Fruit fly (Drosophila melanogaster): ENCODE measurements around the gene CG43673.

The CG43673 gene

DNA sequence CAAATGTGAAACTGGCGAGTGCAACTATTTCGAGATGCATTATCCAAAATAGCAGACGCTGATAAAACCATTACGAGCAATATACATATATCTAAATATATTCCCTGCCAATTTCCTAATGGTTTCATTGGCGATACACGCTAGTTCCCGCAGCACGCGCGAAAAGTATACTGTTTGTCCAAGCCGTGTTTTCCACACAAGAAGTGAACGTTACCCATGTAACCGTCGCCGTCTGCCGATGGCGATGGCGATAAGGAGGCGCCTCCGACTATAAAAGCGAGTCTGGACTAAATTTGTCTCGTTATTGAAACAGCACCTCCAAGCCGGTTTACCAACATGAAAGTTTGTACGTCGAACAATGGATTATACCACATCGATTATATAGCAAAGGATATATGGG lies at the start of gene CG43673:
TSS of gene CG43673 (plus strand) at position 301 of the 400 bp plus-strand sequence.
- TF ChIP-seq Crg-1 (GFP tag; optimal IDR thresholded peaks at IDR 0.05), result no peak
- TF ChIP-seq CG14711 (tag; optimal IDR thresholded peaks at IDR 0.05), result no peak
- TF ChIP-seq CG11617 (GFP tag; optimal IDR thresholded peaks at IDR 0.05), result no peak
- TF ChIP-seq Clk (GFP tag; optimal IDR thresholded peaks at IDR 0.05), result no peak
- TF ChIP-seq CG7045 (GFP tag; optimal IDR thresholded peaks at IDR 0.05), result no peak
- no peak for TF ChIP-seq pad (GFP tag; optimal IDR thresholded peaks at IDR 0.05)
- TF ChIP-seq CG12768 (GFP tag; optimal IDR thresholded peaks at IDR 0.05), result no peak
- TF ChIP-seq CG7101 (tag; optimal IDR thresholded peaks at IDR 0.05), result no peak
- TF ChIP-seq Mnt (GFP tag; optimal IDR thresholded peaks at IDR 0.05), result no peak
- TF ChIP-seq tj (GFP tag; optimal IDR thresholded peaks at IDR 0.05), result no peak
- no peak for TF ChIP-seq toe (GFP tag; optimal IDR thresholded peaks at IDR 0.05)
- TF ChIP-seq Hr96 (GFP tag; optimal IDR thresholded peaks at IDR 0.05), result no peak
- TF ChIP-seq CG33017 (tag; optimal IDR thresholded peaks at IDR 0.05), result no peak
- TF ChIP-seq cnc (optimal IDR thresholded peaks at IDR 0.05), result no peak
- TF ChIP-seq CG1620 (GFP tag; optimal IDR thresholded peaks at IDR 0.05), result no peak
- no peak for TF ChIP-seq CG5204 (GFP tag; optimal IDR thresholded peaks at IDR 0.05)
- TF ChIP-seq ovo (GFP tag; optimal IDR thresholded peaks at IDR 0.05), result no peak

dm6 chrX:15731968-15732367 lies 47.0 kb upstream of the CG43673 start, which contains the start of gene CG8191:
TSS of gene CG8191 (plus strand) at chrX:15732178.
- peak; percentile 57 for TF ChIP-seq bab1 (GFP tag; optimal IDR thresholded peaks at IDR 0.05)
- no peak for TF ChIP-seq Crg-1 (GFP tag; optimal IDR thresholded peaks at IDR 0.05)
- no peak for TF ChIP-seq Hr96 (GFP tag; optimal IDR thresholded peaks at IDR 0.05)
- no peak for TF ChIP-seq CG14711 (tag; optimal IDR thresholded peaks at IDR 0.05)
- TF ChIP-seq cnc (optimal IDR thresholded peaks at IDR 0.05), result no peak
- no peak for TF ChIP-seq pad (GFP tag; optimal IDR thresholded peaks at IDR 0.05)

dm6 chrX:15733192-15733892 lies 45.6 kb upstream of the CG43673 start:
- TF ChIP-seq Hr96 (GFP tag; optimal IDR thresholded peaks at IDR 0.05) (no peak), CG7101 (tag; optimal IDR thresholded peaks at IDR 0.05) (peak; percentile 42), CG14711 (tag; optimal IDR thresholded peaks at IDR 0.05) (no peak), Mnt (GFP tag; optimal IDR thresholded peaks at IDR 0.05) (peak; percentile 73), CG11617 (GFP tag; optimal IDR thresholded peaks at IDR 0.05) (no peak)

dm6 chrX:15733995-15734394 lies 45.0 kb upstream of the CG43673 start, which contains the start of the genes CG12379 and MagR:
TSS of gene CG12379 (minus strand) at chrX:15733996.
TSS of gene MagR (plus strand) at chrX:15734270.
- TF ChIP-seq cnc (optimal IDR thresholded peaks at IDR 0.05) (no peak), toe (GFP tag; optimal IDR thresholded peaks at IDR 0.05) (peak; percentile 87), Mnt (GFP tag; optimal IDR thresholded peaks at IDR 0.05) (peak; percentile 87), CG33017 (tag; optimal IDR thresholded peaks at IDR 0.05) (peak; percentile 26), CG12768 (GFP tag; optimal IDR thresholded peaks at IDR 0.05) (peak; percentile 38), pad (GFP tag; optimal IDR thresholded peaks at IDR 0.05) (peak; percentile 57), CG5204 (GFP tag; optimal IDR thresholded peaks at IDR 0.05) (no peak), kay (GFP tag; ENCODE audit: borderline replicate concordance) (no peak), Crg-1 (GFP tag; optimal IDR thresholded peaks at IDR 0.05) (peak; percentile 77), ovo (GFP tag; optimal IDR thresholded peaks at IDR 0.05) (peak; percentile 44), CG1620 (GFP tag; optimal IDR thresholded peaks at IDR 0.05) (peak; percentile 90), CG14711 (tag; optimal IDR thresholded peaks at IDR 0.05) (peak; percentile 53), cic (GFP tag; optimal IDR thresholded peaks at IDR 0.05) (no peak), Hr96 (GFP tag; optimal IDR thresholded peaks at IDR 0.05) (no peak), CG11617 (GFP tag; optimal IDR thresholded peaks at IDR 0.05) (peak; percentile 71), bab1 (GFP tag; optimal IDR thresholded peaks at IDR 0.05) (peak; percentile 65), CG7045 (GFP tag; optimal IDR thresholded peaks at IDR 0.05) (peak; percentile 41), CG7101 (tag; optimal IDR thresholded peaks at IDR 0.05) (peak; percentile 69), Clk (GFP tag; optimal IDR thresholded peaks at IDR 0.05) (no peak), tj (GFP tag; optimal IDR thresholded peaks at IDR 0.05) (peak; percentile 51)

DNA sequence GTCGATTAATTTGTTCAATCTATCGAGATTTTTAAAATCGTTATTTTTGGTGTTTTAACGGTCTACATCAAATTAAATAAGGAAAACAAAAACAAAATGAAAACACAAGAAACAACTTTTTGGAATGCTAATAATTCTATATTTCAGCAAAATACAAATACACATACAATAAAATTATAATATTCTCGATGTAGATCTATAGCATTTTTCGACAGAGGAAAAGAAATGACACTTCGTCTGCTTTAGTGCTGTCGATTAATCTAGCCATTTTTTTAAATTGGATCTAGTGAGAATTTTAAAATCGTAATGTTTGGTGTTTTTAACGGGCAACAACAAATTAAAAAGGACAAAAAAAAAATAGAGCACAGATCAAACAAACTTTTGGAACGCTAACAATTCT lies 41.8 kb upstream of the CG43673 start, which contains the start of gene Arp6:
TSS of gene Arp6 (minus strand) at position 11 of the 400 bp plus-strand sequence.
- TF ChIP-seq Mnt (GFP tag; optimal IDR thresholded peaks at IDR 0.05), result no peak
- no peak for TF ChIP-seq CG1620 (GFP tag; optimal IDR thresholded peaks at IDR 0.05)
- no peak for TF ChIP-seq Clk (GFP tag; optimal IDR thresholded peaks at IDR 0.05)
- no peak for TF ChIP-seq cic (GFP tag; optimal IDR thresholded peaks at IDR 0.05)
- no peak for TF ChIP-seq Hr96 (GFP tag; optimal IDR thresholded peaks at IDR 0.05)
- no peak for TF ChIP-seq Crg-1 (GFP tag; optimal IDR thresholded peaks at IDR 0.05)
- no peak for TF ChIP-seq kay (GFP tag; ENCODE audit: borderline replicate concordance)
- no peak for TF ChIP-seq bab1 (GFP tag; optimal IDR thresholded peaks at IDR 0.05)
- TF ChIP-seq cnc (optimal IDR thresholded peaks at IDR 0.05), result no peak
- TF ChIP-seq tj (GFP tag; optimal IDR thresholded peaks at IDR 0.05), result no peak
- TF ChIP-seq CG14711 (tag; optimal IDR thresholded peaks at IDR 0.05), result no peak
- TF ChIP-seq pad (GFP tag; optimal IDR thresholded peaks at IDR 0.05), result no peak
- no peak for TF ChIP-seq CG7045 (GFP tag; optimal IDR thresholded peaks at IDR 0.05)
- TF ChIP-seq CG12768 (GFP tag; optimal IDR thresholded peaks at IDR 0.05), result no peak
- no peak for TF ChIP-seq toe (GFP tag; optimal IDR thresholded peaks at IDR 0.05)
- TF ChIP-seq ovo (GFP tag; optimal IDR thresholded peaks at IDR 0.05), result no peak
- TF ChIP-seq CG33017 (tag; optimal IDR thresholded peaks at IDR 0.05), result no peak
- TF ChIP-seq CG7101 (tag; optimal IDR thresholded peaks at IDR 0.05), result no peak
- no peak for TF ChIP-seq CG5204 (GFP tag; optimal IDR thresholded peaks at IDR 0.05)
- no peak for TF ChIP-seq CG11617 (GFP tag; optimal IDR thresholded peaks at IDR 0.05)

Data from whole organism, adult.